Fruit fly (Drosophila melanogaster) whole organism, prepupa: ENCODE data around the gene CG44836.

Experiments used
- Blimp-1 ChIP-seq: fragments of 200-800 bp; sonication (Bioruptor generic); optimal IDR thresholded peaks from 3 replicates; lab custom pipeline; 2017; ENCODE audit warnings: missing biosample characterization, missing genetic modification characterization, mild to moderate bottlenecking, moderate library complexity, missing genetic modification reagents
- CG10631 ChIP-seq: fragments of 200-800 bp; sonication (Bioruptor generic); optimal IDR thresholded peaks from 2 replicates; lab custom pipeline; 2016; ENCODE audit warnings: missing biosample characterization, missing genetic modification characterization
- CG11294 ChIP-seq: fragments of 200-800 bp; sonication (Bioruptor generic); IDR thresholded peaks from 2 replicates; pipeline ENCODE4 v1.3.6; 2022; ENCODE audit warnings: missing biosample characterization, missing genetic modification characterization
- CG11762 ChIP-seq: fragments of 200-800 bp; sonication (Bioruptor generic); optimal IDR thresholded peaks from 3 replicates; lab custom pipeline; 2016; ENCODE audit warnings: missing biosample characterization, missing genetic modification characterization; ENCODE audit not compliant: insufficient read depth
- CG15336 ChIP-seq: fragments of 200-800 bp; sonication (Bioruptor generic); IDR thresholded peaks from 2 replicates; pipeline ENCODE4 v1.3.6; 2022; ENCODE audit warnings: missing biosample characterization, missing genetic modification characterization
- CG1621 ChIP-seq: fragments of 200-800 bp; sonication (Bioruptor generic); optimal IDR thresholded peaks from 3 replicates; lab custom pipeline; 2018; ENCODE audit warnings: missing biosample characterization, mild to moderate bottlenecking, missing genetic modification characterization
- CG16779 ChIP-seq: fragments of 200-800 bp; sonication (Bioruptor generic); optimal IDR thresholded peaks from 3 replicates; lab custom pipeline; 2017; ENCODE audit warnings: missing biosample characterization, mild to moderate bottlenecking, missing genetic modification characterization
- CG3032 ChIP-seq: fragments of 200-800 bp; optimal IDR thresholded peaks from 2 replicates; lab custom pipeline; 2019; ENCODE audit warnings: missing biosample characterization, mild to moderate bottlenecking, missing genetic modification characterization, moderate library complexity
- CG31627 ChIP-seq: fragments of 200-800 bp; sonication (Bioruptor generic); optimal IDR thresholded peaks from 3 replicates; lab custom pipeline; 2016; ENCODE audit warnings: missing biosample characterization, missing genetic modification characterization
- CG34406 ChIP-seq: fragments of 200-800 bp; sonication (Bioruptor generic); optimal IDR thresholded peaks from 3 replicates; lab custom pipeline; 2016; ENCODE audit warnings: missing biosample characterization, missing genetic modification characterization
- CG3919 ChIP-seq: fragments of 200-800 bp; sonication (Bioruptor generic); optimal IDR thresholded peaks from 3 replicates; lab custom pipeline; 2016; ENCODE audit warnings: missing biosample characterization, missing genetic modification characterization
- CG6792 ChIP-seq: fragments of 200-800 bp; sonication (Bioruptor generic); optimal IDR thresholded peaks from 3 replicates; lab custom pipeline; 2016; ENCODE audit warnings: missing biosample characterization, missing genetic modification characterization
- CG6808 ChIP-seq: fragments of 200-800 bp; sonication (Bioruptor generic); optimal IDR thresholded peaks from 3 replicates; lab custom pipeline; 2017; ENCODE audit warnings: missing biosample characterization, missing genetic modification characterization, mild to moderate bottlenecking, moderate library complexity, missing genetic modification reagents
- CG6854 ChIP-seq: fragments of 200-800 bp; sonication (Bioruptor generic); optimal IDR thresholded peaks from 2 replicates; lab custom pipeline; 2017; ENCODE audit warnings: missing biosample characterization, mild to moderate bottlenecking, missing genetic modification characterization
- CG7368 ChIP-seq: fragments of 200-800 bp; sonication (Bioruptor generic); optimal IDR thresholded peaks from 3 replicates; lab custom pipeline; 2016; ENCODE audit warnings: missing biosample characterization, missing genetic modification characterization
- CG8319 ChIP-seq: fragments of 200-800 bp; sonication (Bioruptor generic); optimal IDR thresholded peaks from 3 replicates; lab custom pipeline; 2016; ENCODE audit warnings: missing biosample characterization, missing genetic modification characterization
- CG8632 ChIP-seq: fragments of 200-800 bp; sonication (Bioruptor generic); optimal IDR thresholded peaks from 3 replicates; lab custom pipeline; 2016; ENCODE audit warnings: missing biosample characterization, missing genetic modification characterization
- CG9139 ChIP-seq: fragments of 200-800 bp; sonication (Bioruptor generic); optimal IDR thresholded peaks from 3 replicates; lab custom pipeline; 2017; ENCODE audit warnings: missing biosample characterization, mild to moderate bottlenecking, missing genetic modification characterization
- Eip78C ChIP-seq: fragments of 200-800 bp; sonication (Bioruptor generic); peaks from one replicate; lab custom pipeline; 2016; ENCODE audit warnings: missing biosample characterization, missing genetic modification characterization
- Eip93F ChIP-seq: fragments of 200-800 bp; sonication (Bioruptor generic); optimal IDR thresholded peaks from 2 replicates; lab custom pipeline; 2016; ENCODE audit warnings: missing biosample characterization, mild to moderate bottlenecking, missing genetic modification characterization
- Ets21C ChIP-seq: fragments of 200-800 bp; sonication (Bioruptor generic); optimal IDR thresholded peaks from 3 replicates; lab custom pipeline; 2016; ENCODE audit warnings: missing biosample characterization, missing genetic modification characterization
- Ets96B ChIP-seq: fragments of 200-800 bp; optimal IDR thresholded peaks from 2 replicates; lab custom pipeline; 2019; ENCODE audit warnings: missing biosample characterization, mild to moderate bottlenecking, missing genetic modification characterization, moderate library complexity
- Gug ChIP-seq: fragments of 200-800 bp; sonication (Bioruptor generic); IDR thresholded peaks from 2 replicates; pipeline ENCODE4 v1.3.6; 2022; ENCODE audit warnings: missing biosample characterization, missing genetic modification characterization
- Hr38 ChIP-seq: sonication (Bioruptor generic); optimal IDR thresholded peaks from 2 replicates; lab custom pipeline; 2016; ENCODE audit warnings: missing biosample characterization, missing genetic modification characterization
- Hr39 ChIP-seq: fragments of 200-800 bp; sonication (Bioruptor generic); optimal IDR thresholded peaks from 2 replicates; lab custom pipeline; 2016; ENCODE audit warnings: missing biosample characterization, missing genetic modification characterization
- Hr4 ChIP-seq: fragments of 200-800 bp; sonication (Bioruptor generic); optimal IDR thresholded peaks from 3 replicates; lab custom pipeline; 2016; ENCODE audit warnings: missing biosample characterization, missing genetic modification characterization
- Lpt ChIP-seq: fragments of 200-800 bp; sonication (Bioruptor generic); optimal IDR thresholded peaks from 3 replicates; lab custom pipeline; 2016; ENCODE audit warnings: missing biosample characterization, missing genetic modification characterization
- Met ChIP-seq: fragments of 200-800 bp; sonication (Bioruptor generic); optimal IDR thresholded peaks from 3 replicates; lab custom pipeline; 2016; ENCODE audit warnings: missing biosample characterization, missing genetic modification characterization
- OdsH ChIP-seq: fragments of 200-800 bp; sonication (Bioruptor generic); optimal IDR thresholded peaks from 3 replicates; lab custom pipeline; 2016; ENCODE audit warnings: missing biosample characterization, missing genetic modification characterization
- Smox ChIP-seq: fragments of 200-800 bp; sonication (Bioruptor generic); optimal IDR thresholded peaks from 3 replicates; lab custom pipeline; 2016; ENCODE audit warnings: missing biosample characterization, missing genetic modification characterization
- Sox102F ChIP-seq: fragments of 200-800 bp; sonication (Bioruptor generic); optimal IDR thresholded peaks from 2 replicates; lab custom pipeline; 2016; ENCODE audit warnings: missing biosample characterization, mild to moderate bottlenecking, missing genetic modification characterization
- Sox15 ChIP-seq: fragments of 200-800 bp; sonication (Bioruptor generic); optimal IDR thresholded peaks from 3 replicates; lab custom pipeline; 2016; ENCODE audit warnings: missing biosample characterization, missing genetic modification characterization
- dac ChIP-seq: fragments of 200-800 bp; sonication (Bioruptor generic); optimal IDR thresholded peaks from 2 replicates; lab custom pipeline; 2017; ENCODE audit warnings: missing biosample characterization, mild to moderate bottlenecking, missing genetic modification characterization
- dsx ChIP-seq: fragments of 200-800 bp; optimal IDR thresholded peaks from 3 replicates; lab custom pipeline; 2019; ENCODE audit warnings: missing biosample characterization, mild to moderate bottlenecking, missing genetic modification characterization, moderate library complexity; ENCODE audit not compliant: poor library complexity, severe bottlenecking
- eg ChIP-seq: fragments of 200-800 bp; sonication (Bioruptor generic); IDR thresholded peaks from 3 replicates; pipeline ENCODE4 v1.3.6; 2022; ENCODE audit warnings: missing biosample characterization, missing genetic modification characterization
- fd59A ChIP-seq: fragments of 200-800 bp; sonication (Bioruptor generic); optimal IDR thresholded peaks from 2 replicates; lab custom pipeline; 2017; ENCODE audit warnings: missing biosample characterization, mild to moderate bottlenecking, missing genetic modification characterization, missing genetic modification reagents
- fd85E ChIP-seq: fragments of 200-800 bp; sonication (Bioruptor generic); optimal IDR thresholded peaks from 3 replicates; lab custom pipeline; 2016; ENCODE audit warnings: missing biosample characterization, missing genetic modification characterization
- fkh ChIP-seq: fragments of 200-800 bp; sonication (Bioruptor generic); optimal IDR thresholded peaks from 3 replicates; lab custom pipeline; 2017; ENCODE audit warnings: missing biosample characterization, mild to moderate bottlenecking, missing genetic modification characterization, moderate library complexity
- net ChIP-seq: fragments of 200-800 bp; sonication (Bioruptor generic); optimal IDR thresholded peaks from 3 replicates; lab custom pipeline; 2016; ENCODE audit warnings: missing biosample characterization, missing genetic modification characterization
- pdm3 ChIP-seq: fragments of 200-800 bp; sonication (Bioruptor generic); optimal IDR thresholded peaks from 3 replicates; lab custom pipeline; 2016; ENCODE audit warnings: missing biosample characterization, missing genetic modification characterization
- salr ChIP-seq, 2 experiments: fragments of 200-800 bp; sonication (Bioruptor generic); optimal IDR thresholded peaks; 3 replicates each; lab custom pipeline; 2016 to 2018; ENCODE audit warnings: missing biosample characterization in 2 of 2, missing genetic modification characterization in 2 of 2, mild to moderate bottlenecking in 1 of 2
- spab ChIP-seq: fragments of 200-800 bp; sonication (Bioruptor generic); optimal IDR thresholded peaks from 2 replicates; lab custom pipeline; 2017; ENCODE audit warnings: missing biosample characterization, mild to moderate bottlenecking, missing genetic modification characterization, missing genetic modification reagents
- ss ChIP-seq, 2 experiments: fragments of 200-800 bp; sonication (Bioruptor generic); optimal IDR thresholded peaks; 2 replicates in 1 of 2; 3 replicates in 1 of 2; lab custom pipeline; 2017 to 2018; ENCODE audit warnings: mild to moderate bottlenecking in 2 of 2, missing biosample characterization in 2 of 2, missing genetic modification characterization in 2 of 2, moderate library complexity in 1 of 2
- svp ChIP-seq: fragments of 200-800 bp; sonication (Bioruptor generic); peaks from one replicate; lab custom pipeline; 2016; ENCODE audit warnings: missing biosample characterization, missing genetic modification characterization
- topi ChIP-seq: fragments of 200-800 bp; sonication (Bioruptor generic); optimal IDR thresholded peaks from 3 replicates; lab custom pipeline; 2016; ENCODE audit warnings: missing biosample characterization, missing genetic modification characterization
- vri ChIP-seq: fragments of 200-800 bp; sonication (Bioruptor generic); optimal IDR thresholded peaks from 3 replicates; lab custom pipeline; 2016; ENCODE audit warnings: missing biosample characterization, mild to moderate bottlenecking, missing genetic modification characterization

The CG44836 gene

dm6 chr3L:16391257-16391656 lies 8.8 kb downstream of the CG44836 start:
- TF ChIP-seq pdm3 (GFP tag; lab: Kevin White, UChicago) (no peak), fd85E (GFP tag; lab: Kevin White, UChicago) (no peak), Eip93F (GFP tag; lab: Kevin White, UChicago) (no peak), Sox15 (no peak)

DNA sequence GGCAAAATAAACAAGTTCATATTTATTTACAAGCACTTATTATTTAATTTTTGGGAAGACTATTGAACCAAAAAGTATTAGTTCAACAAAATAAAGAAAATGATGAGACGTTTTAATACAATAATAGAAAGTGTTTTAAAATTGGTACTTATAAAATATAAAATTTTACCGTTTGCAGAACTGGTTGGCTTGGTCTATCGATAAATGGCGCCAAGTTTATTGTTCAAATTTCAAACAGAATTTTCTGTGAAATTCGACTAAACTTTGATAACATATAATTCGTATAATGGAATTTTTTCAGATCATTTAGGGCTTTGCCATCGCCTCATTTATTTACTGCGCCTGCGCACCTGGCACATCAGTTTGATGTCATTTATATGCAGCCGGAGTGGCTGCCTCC lies 9.3 kb downstream of the CG44836 start:
- TF ChIP-seq CG6854 (no peak), Met (GFP tag; lab: Kevin White, UChicago) (no peak), Smox (GFP tag; lab: Kevin White, UChicago) (no peak), CG3919 (GFP tag; lab: Kevin White, UChicago) (no peak), Eip78C (peak; percentile 37), CG8632 (GFP tag; lab: Kevin White, UChicago) (no peak), dac (GFP tag; lab: Kevin White, UChicago) (no peak), Hr39 (GFP tag; lab: Kevin White, UChicago) (no peak), salr (GFP tag; optimal IDR thresholded peaks at IDR 0.05; lab: Kevin White, UChicago) (no peak), svp (GFP tag; lab: Kevin White, UChicago) (peak; percentile 33)

dm6 chr3L:16385880-16386584 lies 14.0 kb downstream of the CG44836 start, which contains the start of the genes Agpat3 and RAF2:
Gene Agpat3 (minus strand): TSS chr3L:16385957.
Gene RAF2 (plus strand): TSS chr3L:16386327.
- TF ChIP-seq Lpt: no peak
- TF ChIP-seq CG6792 (GFP tag; lab: Kevin White, UChicago): peak; percentile 12
- TF ChIP-seq Gug (GFP tag; lab: Robert Waterston, UW): no peak; the same call in 1 of the 2 replicates
- TF ChIP-seq CG16779 (tag; lab: Kevin White, UChicago): no peak
- TF ChIP-seq CG6854: no peak
- no peak for TF ChIP-seq CG6808
- TF ChIP-seq vri: no peak
- TF ChIP-seq Hr39 (GFP tag; lab: Kevin White, UChicago): peak; percentile 42
- peak; percentile 57 for TF ChIP-seq CG3032
- no peak for TF ChIP-seq fd59A
- TF ChIP-seq Hr38 (GFP tag; lab: Kevin White, UChicago): no peak
- peak; percentile 30 for TF ChIP-seq CG34406 (GFP tag; lab: Kevin White, UChicago)
- no peak for TF ChIP-seq dsx (GFP tag; lab: Kevin White, UChicago)
- no peak for TF ChIP-seq pdm3 (GFP tag; lab: Kevin White, UChicago)
- TF ChIP-seq CG11762: no peak
- no peak for TF ChIP-seq ss (GFP tag; optimal IDR thresholded peaks at IDR 0.05; lab: Kevin White, UChicago)
- peak; percentile 67 for TF ChIP-seq CG31627 (GFP tag; lab: Kevin White, UChicago)
- TF ChIP-seq topi (GFP tag; lab: Kevin White, UChicago): no peak
- no peak for TF ChIP-seq net
- no peak for TF ChIP-seq CG8632 (GFP tag; lab: Kevin White, UChicago)
- TF ChIP-seq Eip93F (GFP tag; lab: Kevin White, UChicago): no peak
- peak; percentile 29 for TF ChIP-seq Ets96B
- TF ChIP-seq fkh (GFP tag; lab: Kevin White, UChicago): no peak
- no peak for TF ChIP-seq CG8319
- TF ChIP-seq Eip78C: peak; percentile 44
- no peak for TF ChIP-seq svp (GFP tag; lab: Kevin White, UChicago)
- TF ChIP-seq Blimp-1: no peak
- no peak for TF ChIP-seq spab (GFP tag; lab: Kevin White, UChicago)
- peak; percentile 31; the same call in 1 of the 2 replicates for TF ChIP-seq CG11294 (GFP tag; lab: Robert Waterston, UW)
- TF ChIP-seq Sox102F (GFP tag; lab: Kevin White, UChicago): no peak
- TF ChIP-seq dac (GFP tag; lab: Kevin White, UChicago): no peak
- TF ChIP-seq CG10631 (GFP tag; lab: Kevin White, UChicago): peak; percentile 52
- TF ChIP-seq OdsH: peak; percentile 58
- TF ChIP-seq eg: peak; percentile 59; the same call in 1 of the 3 replicates
- TF ChIP-seq CG9139: no peak
- TF ChIP-seq Hr4 (GFP tag; lab: Kevin White, UChicago): peak; percentile 37
- TF ChIP-seq CG7368 (GFP tag; lab: Kevin White, UChicago): no peak
- TF ChIP-seq CG15336: peak; percentile 23; the same call in 1 of the 2 replicates
- no peak for TF ChIP-seq fd85E (GFP tag; lab: Kevin White, UChicago)
- no peak for TF ChIP-seq CG1621 (tag; lab: Kevin White, UChicago)
- TF ChIP-seq Ets21C (GFP tag; lab: Kevin White, UChicago): peak; percentile 23
